Fruit fly (Drosophila melanogaster) whole organism, embryonic: Measurements from ENCODE around the gene Jhbp13.

Experiments used
- CG1024 ChIP-seq: fragments of 200-800 bp; sonication (Bioruptor generic); IDR thresholded peaks from 2 replicates; pipeline ENCODE4 v1.3.6; 2022; ENCODE audit warnings: missing biosample characterization, missing genetic modification characterization
- CG12071 ChIP-seq: fragments of 200-800 bp; sonication (Bioruptor generic); optimal IDR thresholded peaks from 3 replicates; lab custom pipeline; 2018; ENCODE audit warnings: missing biosample characterization, mild to moderate bottlenecking, missing genetic modification characterization
- CG12391 ChIP-seq: fragments of 200-800 bp; sonication (Bioruptor generic); optimal IDR thresholded peaks from 3 replicates; lab custom pipeline; 2018; ENCODE audit warnings: missing biosample characterization, mild to moderate bottlenecking, missing genetic modification characterization, moderate library complexity
- CG12659 ChIP-seq: fragments of 200-800 bp; sonication (Bioruptor generic); optimal IDR thresholded peaks from 3 replicates; lab custom pipeline; 2017; ENCODE audit warnings: mild to moderate bottlenecking, missing biosample characterization, missing genetic modification reagents, missing genetic modification characterization
- CG13287 ChIP-seq: fragments of 200-800 bp; sonication (Bioruptor generic); IDR thresholded peaks from 2 replicates; pipeline ENCODE4 v1.3.6; 2022; ENCODE audit warnings: missing biosample characterization, missing genetic modification characterization; ENCODE audit not compliant: partially characterized antibody
- CG14667 ChIP-seq: fragments of 200-800 bp; sonication (Bioruptor generic); IDR thresholded peaks from 2 replicates; pipeline ENCODE4 v1.3.6; 2022; ENCODE audit warnings: missing biosample characterization, missing genetic modification characterization
- CG17912 ChIP-seq: fragments of 200-800 bp; sonication (Bioruptor generic); optimal IDR thresholded peaks from 2 replicates; lab custom pipeline; 2018; ENCODE audit warnings: missing biosample characterization, mild to moderate bottlenecking, missing genetic modification characterization
- CG1792 ChIP-seq: fragments of 200-800 bp; sonication (Bioruptor generic); optimal IDR thresholded peaks from 2 replicates; lab custom pipeline; 2016; ENCODE audit warnings: missing biosample characterization, missing genetic modification characterization
- CG2875 ChIP-seq: fragments of 200-800 bp; sonication (Bioruptor generic); optimal IDR thresholded peaks from 2 replicates; lab custom pipeline; 2017; ENCODE audit warnings: missing biosample characterization, mild to moderate bottlenecking, missing genetic modification characterization, missing genetic modification reagents
- CG32532 ChIP-seq: fragments of 200-800 bp; sonication (Bioruptor generic); IDR thresholded peaks from 2 replicates; pipeline ENCODE4 v1.3.6; 2022; ENCODE audit warnings: missing biosample characterization, missing genetic modification characterization
- CG4328 ChIP-seq: fragments of 200-800 bp; sonication (Bioruptor generic); optimal IDR thresholded peaks from 3 replicates; lab custom pipeline; 2017; ENCODE audit warnings: missing biosample characterization, missing genetic modification reagents, missing genetic modification characterization
- CG43689 ChIP-seq: fragments of 200-800 bp; sonication (Bioruptor generic); IDR thresholded peaks from 2 replicates; pipeline ENCODE4 v1.3.6; 2022; ENCODE audit warnings: missing biosample characterization, missing genetic modification characterization
- CG4617 ChIP-seq: fragments of 200-800 bp; sonication (Bioruptor generic); optimal IDR thresholded peaks from 3 replicates; lab custom pipeline; 2016; ENCODE audit warnings: missing biosample characterization, missing genetic modification characterization, borderline replicate concordance
- CG6854 ChIP-seq: fragments of 200-800 bp; sonication (Bioruptor generic); optimal IDR thresholded peaks from 3 replicates; lab custom pipeline; 2017; ENCODE audit warnings: missing biosample characterization, mild to moderate bottlenecking, missing genetic modification characterization
- CG7556 ChIP-seq: fragments of 200-800 bp; sonication (Bioruptor generic); optimal IDR thresholded peaks from 2 replicates; lab custom pipeline; 2017; ENCODE audit warnings: missing biosample characterization, mild to moderate bottlenecking, missing genetic modification characterization
- CG7745 ChIP-seq: fragments of 200-800 bp; sonication (Bioruptor generic); optimal IDR thresholded peaks from 2 replicates; lab custom pipeline; 2018; ENCODE audit warnings: missing biosample characterization, mild to moderate bottlenecking, missing genetic modification characterization, moderate library complexity
- CG7963 ChIP-seq: fragments of 200-800 bp; sonication (Bioruptor generic); IDR thresholded peaks from 3 replicates; pipeline ENCODE4 v1.3.6; 2022; ENCODE audit warnings: missing biosample characterization, missing genetic modification characterization; ENCODE audit not compliant: partially characterized antibody
- CG8089 ChIP-seq: fragments of 200-800 bp; sonication (Bioruptor generic); optimal IDR thresholded peaks from 3 replicates; lab custom pipeline; 2016; ENCODE audit warnings: missing biosample characterization, missing genetic modification characterization
- CG8281 ChIP-seq: fragments of 200-800 bp; sonication (Bioruptor generic); optimal IDR thresholded peaks from 2 replicates; lab custom pipeline; 2018; ENCODE audit warnings: missing biosample characterization, mild to moderate bottlenecking, missing genetic modification characterization, moderate library complexity
- CG8359 ChIP-seq: fragments of 200-800 bp; sonication (Bioruptor generic); optimal IDR thresholded peaks from 2 replicates; lab custom pipeline; 2017; ENCODE audit warnings: missing biosample characterization, mild to moderate bottlenecking, missing genetic modification characterization, borderline replicate concordance
- CG9215 ChIP-seq: fragments of 200-800 bp; sonication (Bioruptor generic); IDR thresholded peaks from 2 replicates; pipeline ENCODE4 v1.3.6; 2022; ENCODE audit warnings: missing biosample characterization, missing genetic modification characterization
- CG9437 ChIP-seq: fragments of 200-800 bp; sonication (Bioruptor generic); optimal IDR thresholded peaks from 2 replicates; lab custom pipeline; 2018; ENCODE audit warnings: missing biosample characterization, mild to moderate bottlenecking, missing genetic modification characterization
- CrebB ChIP-seq: fragments of 200-800 bp; sonication (Bioruptor generic); optimal IDR thresholded peaks from 3 replicates; lab custom pipeline; 2018; ENCODE audit warnings: missing biosample characterization, mild to moderate bottlenecking, missing genetic modification characterization
- Ets97D ChIP-seq: fragments of 200-800 bp; sonication (Bioruptor generic); optimal IDR thresholded peaks from 3 replicates; lab custom pipeline; 2016; ENCODE audit warnings: missing biosample characterization, missing genetic modification characterization
- Fer3 ChIP-seq: fragments of 200-800 bp; sonication (Bioruptor generic); optimal IDR thresholded peaks from 2 replicates; lab custom pipeline; 2018; ENCODE audit warnings: missing biosample characterization, mild to moderate bottlenecking, missing genetic modification characterization, moderate library complexity
- Hand ChIP-seq: fragments of 200-800 bp; sonication (Bioruptor generic); optimal IDR thresholded peaks from 2 replicates; lab custom pipeline; 2017; ENCODE audit warnings: mild to moderate bottlenecking, missing biosample characterization, missing genetic modification reagents, missing genetic modification characterization
- HmgD ChIP-seq: fragments of 200-800 bp; sonication (Bioruptor generic); optimal IDR thresholded peaks from 3 replicates; lab custom pipeline; 2016; ENCODE audit warnings: missing biosample characterization, missing genetic modification characterization
- HmgZ ChIP-seq: fragments of 200-800 bp; sonication (Bioruptor generic); optimal IDR thresholded peaks from 2 replicates; lab custom pipeline; 2018; ENCODE audit warnings: missing biosample characterization, mild to moderate bottlenecking, missing genetic modification characterization
- NC2α ChIP-seq: fragments of 200-800 bp; sonication (Bioruptor generic); optimal IDR thresholded peaks from 2 replicates; lab custom pipeline; 2016; ENCODE audit warnings: missing biosample characterization, missing genetic modification characterization
- Nf-YB ChIP-seq: fragments of 200-800 bp; sonication (Bioruptor generic); optimal IDR thresholded peaks from 3 replicates; lab custom pipeline; 2019; ENCODE audit warnings: missing biosample characterization, mild to moderate bottlenecking, missing genetic modification characterization, moderate library complexity
- Opbp ChIP-seq: fragments of 200-800 bp; sonication (Bioruptor generic); IDR thresholded peaks from 3 replicates; pipeline ENCODE4 v1.3.6; 2022; ENCODE audit warnings: missing biosample characterization, missing genetic modification characterization; ENCODE audit not compliant: partially characterized antibody
- Tbp ChIP-seq: fragments of >200 bp; optimal IDR thresholded peaks from 2 replicates; lab custom pipeline; 2018; ENCODE audit warnings: missing biosample characterization, missing genetic modification characterization
- Trl ChIP-seq, 3 experiments: fragments of >200 bp in 2 of 3; fragments of 200-800 bp in 1 of 3; sonication (Bioruptor generic) in 1 of 3; optimal IDR thresholded peaks; 2 replicates in 1 of 3; 3 replicates in 2 of 3; lab custom pipeline; 2016 to 2017; ENCODE audit warnings: missing biosample characterization in 1 of 3, missing genetic modification characterization in 1 of 3
- Usf ChIP-seq: fragments of 200-800 bp; sonication (Bioruptor generic); optimal IDR thresholded peaks from 2 replicates; lab custom pipeline; 2017; ENCODE audit warnings: missing genotype, missing biosample characterization, missing genetic modification characterization
- Xbp1 ChIP-seq: fragments of 200-800 bp; sonication (Bioruptor generic); optimal IDR thresholded peaks from 3 replicates; lab custom pipeline; 2016; ENCODE audit warnings: missing biosample characterization, mild to moderate bottlenecking, missing genetic modification characterization
- ara ChIP-seq: fragments of 200-800 bp; sonication (Bioruptor generic); IDR thresholded peaks from 2 replicates; pipeline ENCODE4 v1.3.6; 2022; ENCODE audit warnings: missing biosample characterization, missing genetic modification characterization
- ato ChIP-seq: fragments of 200-800 bp; sonication (Bioruptor generic); IDR thresholded peaks from 2 replicates; pipeline ENCODE4 v1.3.6; 2022; ENCODE audit warnings: missing biosample characterization, missing genetic modification characterization; ENCODE audit not compliant: partially characterized antibody
- az2 ChIP-seq: fragments of 200-800 bp; sonication (Bioruptor generic); optimal IDR thresholded peaks from 3 replicates; lab custom pipeline; 2016; ENCODE audit warnings: missing biosample characterization, missing genetic modification characterization
- bcd ChIP-seq: fragments of 200-800 bp; sonication (Bioruptor generic); optimal IDR thresholded peaks from 2 replicates; lab custom pipeline; 2017; ENCODE audit warnings: missing biosample characterization, mild to moderate bottlenecking, missing genetic modification characterization
- gsb ChIP-seq: fragments of 200-800 bp; sonication (Bioruptor generic); IDR thresholded peaks from 2 replicates; pipeline ENCODE4 v1.3.6; 2022; ENCODE audit warnings: missing biosample characterization, missing genetic modification characterization
- inv ChIP-seq: fragments of 200-800 bp; sonication (Bioruptor generic); IDR thresholded peaks from 2 replicates; pipeline ENCODE4 v1.3.6; 2022; ENCODE audit warnings: missing biosample characterization, missing genetic modification characterization; ENCODE audit not compliant: partially characterized antibody
- klu ChIP-seq: fragments of 200-800 bp; sonication (Bioruptor generic); IDR thresholded peaks from 2 replicates; pipeline ENCODE4 v1.3.6; 2022; ENCODE audit warnings: missing biosample characterization, missing genetic modification characterization
- nerfin-1 ChIP-seq: fragments of 200-800 bp; sonication (Bioruptor generic); optimal IDR thresholded peaks from 3 replicates; lab custom pipeline; 2019; ENCODE audit warnings: missing biosample characterization, mild to moderate bottlenecking, missing genetic modification characterization, moderate library complexity
- odd ChIP-seq: fragments of 200-800 bp; sonication (Bioruptor generic); optimal IDR thresholded peaks from 2 replicates; lab custom pipeline; 2017; ENCODE audit warnings: missing biosample characterization, mild to moderate bottlenecking, missing genetic modification characterization
- pan ChIP-seq, 4 experiments: fragments of >200 bp in 3 of 4; fragments of 200-800 bp in 1 of 4; sonication (Bioruptor generic) in 1 of 4; optimal IDR thresholded peaks in 3 of 4; IDR thresholded peaks in 1 of 4; 2 replicates each; pipeline versions ENCODE4 v1.3.6 to Lab custom; 2017 to 2022; ENCODE audit warnings: missing biosample characterization in 2 of 4, missing genetic modification characterization in 2 of 4, mixed read lengths in 1 of 4
- rib ChIP-seq: fragments of 200-800 bp; sonication (Bioruptor generic); IDR thresholded peaks from 2 replicates; pipeline ENCODE4 v1.3.6; 2022; ENCODE audit warnings: missing biosample characterization, missing genetic modification characterization
- sima ChIP-seq: fragments of 200-800 bp; sonication (Bioruptor generic); optimal IDR thresholded peaks from 2 replicates; lab custom pipeline; 2016; ENCODE audit warnings: missing biosample characterization, missing genetic modification characterization
- sug ChIP-seq: fragments of 200-800 bp; optimal IDR thresholded peaks from 2 replicates; lab custom pipeline; 2019; ENCODE audit warnings: missing biosample characterization, mild to moderate bottlenecking, missing genetic modification characterization, moderate library complexity
- tgo ChIP-seq: fragments of 200-800 bp; sonication (Bioruptor generic); IDR thresholded peaks from 3 replicates; pipeline ENCODE4 v1.3.6; 2022; ENCODE audit warnings: missing biosample characterization, missing genetic modification characterization
- vnd ChIP-seq: fragments of 200-800 bp; sonication (Bioruptor generic); IDR thresholded peaks from 3 replicates; pipeline ENCODE4 v1.3.6; 2022; ENCODE audit warnings: missing biosample characterization, missing genetic modification characterization; ENCODE audit not compliant: partially characterized antibody

Gene Jhbp13

DNA sequence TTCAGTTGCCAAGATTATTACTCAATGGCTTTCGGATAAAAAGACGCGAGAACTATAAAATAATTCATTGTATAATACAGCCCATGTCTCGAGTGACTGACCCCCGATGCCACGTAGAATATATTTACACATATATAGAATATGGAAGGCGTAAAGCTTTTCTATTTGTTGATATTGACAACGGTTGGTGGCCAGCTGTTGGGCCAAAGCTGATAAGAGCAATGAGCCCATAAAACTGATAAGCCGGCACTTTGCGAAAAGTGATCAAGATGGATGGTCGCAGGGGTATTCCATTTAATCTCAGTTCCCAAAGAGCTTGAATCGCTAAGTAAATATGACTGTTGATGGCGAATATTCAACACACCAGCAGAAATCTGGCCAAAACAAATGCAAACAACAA lies 49.3 kb upstream of the Jhbp13 start (continued):
- TF ChIP-seq inv (GFP tag; lab: Robert Waterston, UW) = no peak
- TF ChIP-seq Ets97D = no peak
- no peak for TF ChIP-seq vnd (GFP tag; lab: Robert Waterston, UW)
- TF ChIP-seq sug (tag; lab: Kevin White, UChicago) = peak; percentile 89
- no peak for TF ChIP-seq CG4617 (GFP tag; lab: Kevin White, UChicago)
- TF ChIP-seq Opbp (GFP tag; lab: Robert Waterston, UW) = no peak
- TF ChIP-seq ara (GFP tag; lab: Robert Waterston, UW) = no peak
- TF ChIP-seq CG17912 = no peak
- no peak for TF ChIP-seq CG14667 (GFP tag; lab: Robert Waterston, UW)
- TF ChIP-seq CG43689 (GFP tag; lab: Robert Waterston, UW) = no peak
- no peak for TF ChIP-seq CG12391 (tag; lab: Kevin White, UChicago)
- TF ChIP-seq CG32532 (GFP tag; lab: Robert Waterston, UW) = no peak; the same call in 1 of the 2 replicates
- TF ChIP-seq Trl (optimal IDR thresholded peaks at IDR 0.05; lab: Kevin White, UChicago) = no peak
- no peak for TF ChIP-seq Trl (GFP tag; optimal IDR thresholded peaks at IDR 0.05; lab: Kevin White, UChicago)
- no peak for TF ChIP-seq Usf (GFP tag; lab: Kevin White, UChicago)
- TF ChIP-seq CG8281 (tag; lab: Kevin White, UChicago) = no peak
- TF ChIP-seq CG6854 (GFP tag; lab: Kevin White, UChicago) = no peak
- TF ChIP-seq pan (optimal IDR thresholded peaks at IDR 0.05; lab: Kevin White, UChicago) = no peak
- TF ChIP-seq pan (GFP tag; optimal IDR thresholded peaks at IDR 0.05 in 1 of 2, IDR thresholded peaks at IDR 0.05 in 1 of 2) = no peak
- no peak for TF ChIP-seq Tbp (GFP tag; lab: Kevin White, UChicago)
- TF ChIP-seq bcd (GFP tag; lab: Kevin White, UChicago) = no peak
- no peak for TF ChIP-seq Xbp1 (GFP tag; lab: Kevin White, UChicago)
- TF ChIP-seq Fer3 = no peak
- no peak for TF ChIP-seq az2 (GFP tag; lab: Kevin White, UChicago)
- no peak for TF ChIP-seq gsb (GFP tag; lab: Robert Waterston, UW)
- no peak for TF ChIP-seq CG13287 (GFP tag; lab: Robert Waterston, UW)
- no peak for TF ChIP-seq nerfin-1 (tag; lab: Kevin White, UChicago)
- TF ChIP-seq NC2α = no peak
- TF ChIP-seq Hand = peak; percentile 10
- no peak for TF ChIP-seq CG9215
- no peak for TF ChIP-seq CG7556
- TF ChIP-seq klu = no peak
- no peak for TF ChIP-seq CG2875 (GFP tag; lab: Kevin White, UChicago)
- no peak for TF ChIP-seq CG7745 (tag; lab: Kevin White, UChicago)
- TF ChIP-seq HmgD (GFP tag; lab: Kevin White, UChicago) = no peak
- TF ChIP-seq HmgZ (tag; lab: Kevin White, UChicago) = peak; percentile 9
- TF ChIP-seq CG9437 (GFP tag; lab: Kevin White, UChicago) = no peak
- TF ChIP-seq odd (GFP tag; lab: Kevin White, UChicago) = no peak
- TF ChIP-seq CG12071 (GFP tag; lab: Kevin White, UChicago) = no peak
- no peak for TF ChIP-seq tgo
- no peak for TF ChIP-seq CG7963 (GFP tag; lab: Robert Waterston, UW)
- TF ChIP-seq rib (GFP tag; lab: Robert Waterston, UW) = peak; percentile 76; the same call in 1 of the 2 replicates
- TF ChIP-seq sima (GFP tag; lab: Kevin White, UChicago) = no peak
- no peak for TF ChIP-seq CG12659 (GFP tag; lab: Kevin White, UChicago)
- TF ChIP-seq ato = no peak
- no peak for TF ChIP-seq CG4328
- no peak for TF ChIP-seq CG1024 (GFP tag; lab: Robert Waterston, UW)
- no peak for TF ChIP-seq Nf-YB (GFP tag; lab: Kevin White, UChicago)
- no peak for TF ChIP-seq CG8089 (GFP tag; lab: Kevin White, UChicago)
- TF ChIP-seq CrebB (tag; lab: Kevin White, UChicago) = peak; percentile 27
- TF ChIP-seq CG8359 (GFP tag; lab: Kevin White, UChicago) = no peak
- no peak for TF ChIP-seq CG1792 (GFP tag; lab: Kevin White, UChicago)
